Worm (Caenorhabditis elegans): ENCODE results near the gene Y61A9LA.4.

ce11 chrV:4569999-4570627 is 9.6 kb downstream of the Y61A9LA.4 start, which contains the start of gene sut-2:
- TF ChIP-seq nhr-11 (tag; optimal IDR thresholded peaks at IDR 0.05) (no peak), tbx-2 (tag; optimal IDR thresholded peaks at IDR 0.05) (no peak), unc-62 (GFP tag; optimal IDR thresholded peaks at IDR 0.05) (no peak), grh-1 (GFP tag; IDR thresholded peaks at IDR 0.05) (no peak), Y116A8C.19 (tag; optimal IDR thresholded peaks at IDR 0.05; ENCODE audit: borderline replicate concordance) (no peak), nhr-76 (tag; optimal IDR thresholded peaks at IDR 0.05) (no peak), nhr-85 (tag) (peak; percentile 40), ces-1 (GFP tag; optimal IDR thresholded peaks at IDR 0.05) (no peak), egl-13 (tag; optimal IDR thresholded peaks at IDR 0.05) (peak; percentile 22)
